Worm (Caenorhabditis elegans) whole organism, L4 larva: Measurements from ENCODE around the gene orc-5.

ENCODE experiments used
- attf-4 ChIP-seq: sonication (generic microtip); optimal IDR thresholded peaks from 3 replicates; lab custom pipeline; 2017; ENCODE audit warnings: missing biosample characterization, missing genetic modification characterization
- ces-1 ChIP-seq: fragments of 150-350 bp; sonication (generic microtip); optimal IDR thresholded peaks from 4 replicates; lab custom pipeline; 2014; ENCODE audit warnings: missing biosample characterization, missing genetic modification reagents, missing genetic modification characterization
- dmd-9 ChIP-seq: fragments of 200-800 bp; sonication (Bioruptor generic); IDR thresholded peaks from 2 replicates; pipeline ENCODE4 v1.3.6; 2022; ENCODE audit warnings: missing genetic modification reagents, missing genetic modification characterization, missing compliant biosample characterization
- fkh-10 ChIP-seq: fragments of 150-350 bp; optimal IDR thresholded peaks from 2 replicates; lab custom pipeline; 2014; ENCODE audit warnings: missing biosample characterization, missing genetic modification reagents, missing genetic modification characterization
- fos-1 ChIP-seq: fragments of 150-350 bp; optimal IDR thresholded peaks from 2 replicates; lab custom pipeline; 2014; ENCODE audit warnings: missing biosample characterization, missing genetic modification characterization
- mdt-29 ChIP-seq: fragments of 200-800 bp; sonication (Bioruptor generic); IDR thresholded peaks from 2 replicates; pipeline ENCODE4 v1.3.6; 2022; ENCODE audit warnings: missing genetic modification reagents, missing genetic modification characterization, missing compliant biosample characterization
- mes-2 ChIP-seq: sonication (generic microtip); optimal IDR thresholded peaks from 2 replicates; lab custom pipeline; 2016; ENCODE audit warnings: missing genotype, mild to moderate bottlenecking, missing genetic modification characterization, missing compliant biosample characterization; ENCODE audit not compliant: poor library complexity, severe bottlenecking
- nhr-237 ChIP-seq: sonication (generic microtip); optimal IDR thresholded peaks from 2 replicates; lab custom pipeline; 2017; ENCODE audit warnings: missing biosample characterization, missing genetic modification characterization
- nhr-25 ChIP-seq: sonication (generic microtip); optimal IDR thresholded peaks from 2 replicates; lab custom pipeline; 2017; ENCODE audit warnings: missing genetic modification characterization, mild to moderate bottlenecking, missing compliant biosample characterization, antibody characterized with exemption, moderate library complexity, borderline replicate concordance; ENCODE audit not compliant: insufficient read depth
- snpc-4 ChIP-seq: fragments of 150-350 bp; optimal IDR thresholded peaks from 2 replicates; lab custom pipeline; 2014; ENCODE audit warnings: missing biosample characterization, missing genetic modification characterization
- unc-39 ChIP-seq: sonication (generic microtip); optimal IDR thresholded peaks from 2 replicates; lab custom pipeline; 2017; ENCODE audit warnings: missing biosample characterization, missing genetic modification characterization
- unc-62 ChIP-seq, 3 experiments: fragments of 150-350 bp in 1 of 3; sonication (generic microtip); optimal IDR thresholded peaks in 2 of 3; peaks in 1 of 3; 1 replicate in 1 of 3; 2 replicates in 2 of 3; lab custom pipeline; 2014 to 2017; ENCODE audit warnings: missing biosample characterization in 3 of 3, missing genetic modification characterization in 3 of 3, missing genetic modification reagents in 3 of 3, missing genotype in 1 of 3
- zip-2 ChIP-seq: fragments of 150-350 bp; optimal IDR thresholded peaks from 2 replicates; lab custom pipeline; 2014; ENCODE audit warnings: missing biosample characterization, missing genetic modification characterization

- TF ChIP-seq nhr-25 (no peak), ces-1 (no peak), snpc-4 (no peak), fos-1 (tag; lab: Kevin White, UChicago) (no peak), mdt-29 (GFP tag; lab: Robert Waterston, UW) (no peak), mes-2 (no peak), dmd-9 (GFP tag; lab: Robert Waterston, UW) (no peak), zip-2 (tag; lab: Kevin White, UChicago) (no peak), attf-4 (tag; lab: Kevin White, UChicago) (no peak), nhr-237 (tag; lab: Kevin White, UChicago) (no peak), unc-39 (tag; lab: Kevin White, UChicago) (no peak), fkh-10 (no peak), unc-62 (GFP tag; optimal IDR thresholded peaks at IDR 0.05 in 1 of 2; lab: Kevin White, UChicago) (no peak), unc-62 (tag; optimal IDR thresholded peaks at IDR 0.05; lab: Kevin White, UChicago) (no peak)
Observed at ce11 chrIV:10699000-10699399, 35.4 kb downstream of the orc-5 start.
